Fruit fly (Drosophila melanogaster) whole organism, adult: Measurements from ENCODE around the gene CG4497.

Experiments used
- CG11617 ChIP-seq: fragments of 200-800 bp; sonication (Bioruptor generic); optimal IDR thresholded peaks from 2 replicates; lab custom pipeline; 2017; ENCODE audit warnings: mild to moderate bottlenecking, missing biosample characterization, missing genetic modification reagents, missing genetic modification characterization
- CG12768 ChIP-seq: fragments of 200-800 bp; sonication (Bioruptor generic); optimal IDR thresholded peaks from 2 replicates; lab custom pipeline; 2017; ENCODE audit warnings: missing biosample characterization, missing genetic modification characterization, mild to moderate bottlenecking, moderate library complexity, missing genetic modification reagents
- CG14711 ChIP-seq: fragments of 200-800 bp; sonication (Bioruptor generic); optimal IDR thresholded peaks from 2 replicates; lab custom pipeline; 2018; ENCODE audit warnings: missing biosample characterization, mild to moderate bottlenecking, missing genetic modification characterization, moderate library complexity
- CG1620 ChIP-seq: fragments of 200-800 bp; sonication (Bioruptor generic); optimal IDR thresholded peaks from 2 replicates; lab custom pipeline; 2016; ENCODE audit warnings: missing biosample characterization, missing genetic modification characterization
- CG33017 ChIP-seq: fragments of 200-800 bp; sonication (Bioruptor generic); optimal IDR thresholded peaks from 2 replicates; lab custom pipeline; 2018; ENCODE audit warnings: missing biosample characterization, mild to moderate bottlenecking, missing genetic modification characterization, moderate library complexity
- CG5204 ChIP-seq: fragments of 200-800 bp; sonication (Bioruptor generic); optimal IDR thresholded peaks from 2 replicates; lab custom pipeline; 2016; ENCODE audit warnings: missing biosample characterization, missing genetic modification characterization
- CG7101 ChIP-seq: fragments of 200-800 bp; sonication (Bioruptor generic); optimal IDR thresholded peaks from 2 replicates; lab custom pipeline; 2018; ENCODE audit warnings: missing biosample characterization, mild to moderate bottlenecking, missing genetic modification characterization, moderate library complexity
- Clk ChIP-seq: fragments of 200-800 bp; sonication (Bioruptor generic); optimal IDR thresholded peaks from 2 replicates; lab custom pipeline; 2017; ENCODE audit warnings: missing biosample characterization, missing genetic modification characterization
- Crg-1 ChIP-seq: fragments of 200-800 bp; sonication (Bioruptor generic); optimal IDR thresholded peaks from 2 replicates; lab custom pipeline; 2016; ENCODE audit warnings: missing biosample characterization, missing genetic modification characterization
- bab1 ChIP-seq: fragments of 200-800 bp; sonication (Bioruptor generic); optimal IDR thresholded peaks from 3 replicates; lab custom pipeline; 2019; ENCODE audit warnings: missing biosample characterization, mild to moderate bottlenecking, missing genetic modification characterization, moderate library complexity
- cnc ChIP-seq, 2 experiments: fragments of >200 bp; optimal IDR thresholded peaks; 2 replicates each; lab custom pipeline; 2017
- kay ChIP-seq: fragments of 200-800 bp; sonication (Bioruptor generic); peaks from one replicate; lab custom pipeline; 2016; ENCODE audit warnings: missing biosample characterization, missing genetic modification characterization, borderline replicate concordance
- ovo ChIP-seq: fragments of 200-800 bp; sonication (Bioruptor generic); optimal IDR thresholded peaks from 2 replicates; lab custom pipeline; 2016; ENCODE audit warnings: missing biosample characterization, missing genetic modification characterization
- tj ChIP-seq: fragments of 200-800 bp; sonication (Bioruptor generic); optimal IDR thresholded peaks from 3 replicates; lab custom pipeline; 2017; ENCODE audit warnings: missing biosample characterization, mild to moderate bottlenecking, missing genetic modification characterization, moderate library complexity

DNA sequence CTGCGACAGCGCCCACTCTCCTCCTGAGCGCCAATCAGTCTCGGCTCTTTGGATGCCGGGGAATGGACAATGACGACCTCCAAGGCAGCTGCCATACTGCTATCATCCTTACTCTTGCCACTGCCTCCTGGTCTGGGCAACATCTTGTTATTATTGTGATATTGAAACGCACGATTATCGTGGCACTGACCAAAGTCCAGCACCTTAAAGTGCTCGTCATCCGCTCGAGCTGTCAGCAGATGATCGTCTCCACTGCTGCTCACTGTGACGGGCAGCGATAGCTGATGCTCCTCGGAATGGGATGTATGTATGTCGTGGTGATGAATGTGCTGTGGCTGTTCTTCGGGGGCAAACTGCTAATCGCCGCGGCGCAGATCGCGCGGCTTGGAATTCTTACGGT, 13.3 kb upstream of the CG4497 start:
- TF ChIP-seq CG12768 (GFP tag; lab: Kevin White, UChicago) (no peak), kay (GFP tag; lab: Kevin White, UChicago) (no peak), CG14711 (tag; lab: Kevin White, UChicago) (no peak), bab1 (GFP tag; lab: Kevin White, UChicago) (no peak), CG7101 (no peak), CG33017 (tag; lab: Kevin White, UChicago) (no peak), ovo (GFP tag; lab: Kevin White, UChicago) (no peak), Clk (GFP tag; lab: Kevin White, UChicago) (no peak), cnc (optimal IDR thresholded peaks at IDR 0.05; lab: Kevin White, UChicago) (no peak), CG1620 (GFP tag; lab: Kevin White, UChicago) (no peak), CG11617 (GFP tag; lab: Kevin White, UChicago) (no peak), tj (no peak), Crg-1 (GFP tag; lab: Kevin White, UChicago) (no peak), CG5204 (no peak)
